Fruit fly (Drosophila melanogaster): ENCODE results near the gene CG31115.

Gene CG31115

DNA sequence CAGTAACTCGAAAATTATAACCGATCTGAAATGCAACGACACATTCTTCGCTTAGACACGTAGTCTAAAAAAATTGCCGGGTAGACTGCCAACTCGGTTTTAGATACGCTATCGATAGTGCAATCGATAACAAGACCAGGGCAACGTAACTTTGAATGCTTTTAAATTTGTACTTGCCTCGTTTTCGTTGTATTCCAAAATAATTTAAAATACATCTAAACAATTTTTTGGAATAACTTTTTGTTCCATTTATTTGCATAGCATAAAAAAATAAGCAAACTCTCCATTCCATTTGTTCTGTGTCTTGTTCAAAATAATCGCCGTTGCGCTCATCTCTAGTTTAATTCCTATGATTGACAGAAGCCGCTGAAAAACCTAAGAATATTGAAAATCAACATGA, 32.8 kb downstream of the CG31115 start, which contains the start of the genes Stt3B and CG11839 (continued):
- peak; percentile 49 for TF ChIP-seq Sox100B (GFP tag; optimal IDR thresholded peaks at IDR 0.05)
- TF ChIP-seq CG2120 (GFP tag; optimal IDR thresholded peaks at IDR 0.05): peak; percentile 91
- TF ChIP-seq dati (GFP tag; IDR thresholded peaks at IDR 0.05): no peak
- TF ChIP-seq tgo (GFP tag; IDR thresholded peaks at IDR 0.05): no peak; the same call in 1 of the 3 replicates
- 0 out of 3 replicates have a peak, but pooled peaks have one; percentile 29 for TF ChIP-seq CG2199 (GFP tag; IDR thresholded peaks at IDR 0.05)
- TF ChIP-seq lola (GFP tag; optimal IDR thresholded peaks at IDR 0.05): peak in 1 of 3 experiments; percentile 68
- TF ChIP-seq vfl (GFP tag; optimal IDR thresholded peaks at IDR 0.05): peak; percentile 77
- TF ChIP-seq Doc3 (GFP tag; IDR thresholded peaks at IDR 0.05; ENCODE audit: partially characterized antibody): peak; percentile 94
- TF ChIP-seq lmd (GFP tag; IDR thresholded peaks at IDR 0.05): no peak; the same call in 1 of the 2 replicates
- peak; percentile 10 for TF ChIP-seq sima (GFP tag; optimal IDR thresholded peaks at IDR 0.05)
- TF ChIP-seq mam (GFP tag; optimal IDR thresholded peaks at IDR 0.05): peak; percentile 86
- TF ChIP-seq wor (GFP tag; IDR thresholded peaks at IDR 0.05): no peak
- TF ChIP-seq gsb-n (tag; optimal IDR thresholded peaks at IDR 0.05): no peak
- TF ChIP-seq Kr (GFP tag; optimal IDR thresholded peaks at IDR 0.05): no peak
- no peak for TF ChIP-seq sqz (GFP tag; optimal IDR thresholded peaks at IDR 0.05)
- TF ChIP-seq mld (GFP tag; IDR thresholded peaks at IDR 0.05; ENCODE audit: partially characterized antibody): peak; percentile 58; the same call in 1 of the 3 replicates
- no peak for TF ChIP-seq h (optimal IDR thresholded peaks at IDR 0.05)
- TF ChIP-seq CG7928 (GFP tag; optimal IDR thresholded peaks at IDR 0.05): peak; percentile 91
- TF ChIP-seq CG3281 (GFP tag; optimal IDR thresholded peaks at IDR 0.05): peak; percentile 66
- peak; percentile 56; the same call in 1 of the 2 replicates for TF ChIP-seq HLH3B (GFP tag; IDR thresholded peaks at IDR 0.05)
- no peak for TF ChIP-seq Nf-YC (tag; optimal IDR thresholded peaks at IDR 0.05)
- TF ChIP-seq tio (GFP tag; optimal IDR thresholded peaks at IDR 0.05): no peak
- TF ChIP-seq pho (GFP tag; optimal IDR thresholded peaks at IDR 0.05): peak; percentile 85
- no peak for TF ChIP-seq CG15479 (GFP tag; optimal IDR thresholded peaks at IDR 0.05)
- TF ChIP-seq shn (GFP tag; optimal IDR thresholded peaks at IDR 0.05): peak; percentile 81
- TF ChIP-seq CG17361 (GFP tag; IDR thresholded peaks at IDR 0.05): no peak; the same call in 1 of the 3 replicates
- no peak for TF ChIP-seq Eip74EF (GFP tag; optimal IDR thresholded peaks at IDR 0.05)
- TF ChIP-seq bbx (GFP tag; IDR thresholded peaks at IDR 0.05; ENCODE audit: partially characterized antibody): peak; percentile 84
- TF ChIP-seq bowl (GFP tag; IDR thresholded peaks at IDR 0.05): no peak
- TF ChIP-seq CG2129 (GFP tag; IDR thresholded peaks at IDR 0.05; ENCODE audit: partially characterized antibody): peak; percentile 89
- peak; percentile 97 for TF ChIP-seq Sry-δ (GFP tag; optimal IDR thresholded peaks at IDR 0.05)
- TF ChIP-seq zen2 (GFP tag; IDR thresholded peaks at IDR 0.05; ENCODE audit: partially characterized antibody): no peak; the same call in 2 of the 3 replicates
- peak in 1 of 2 experiments; percentile 84 for TF ChIP-seq Pdp1 (GFP tag; optimal IDR thresholded peaks at IDR 0.05)
- TF ChIP-seq maf-S (GFP tag; optimal IDR thresholded peaks at IDR 0.05): peak; percentile 69
- TF ChIP-seq CG1024 (GFP tag; IDR thresholded peaks at IDR 0.05): no peak
- TF ChIP-seq CG8765 (GFP tag; IDR thresholded peaks at IDR 0.05): no peak
- TF ChIP-seq B-H2 (GFP tag; optimal IDR thresholded peaks at IDR 0.05): peak; percentile 62
- no peak for TF ChIP-seq BtbVII (GFP tag; optimal IDR thresholded peaks at IDR 0.05)
- TF ChIP-seq E2f1 (GFP tag; IDR thresholded peaks at IDR 0.05): peak; percentile 61; the same call in 1 of the 2 replicates
- no peak for TF ChIP-seq CG13894 (tag; optimal IDR thresholded peaks at IDR 0.05)
- peak; percentile 75 for TF ChIP-seq chn (GFP tag; optimal IDR thresholded peaks at IDR 0.05)

DNA sequence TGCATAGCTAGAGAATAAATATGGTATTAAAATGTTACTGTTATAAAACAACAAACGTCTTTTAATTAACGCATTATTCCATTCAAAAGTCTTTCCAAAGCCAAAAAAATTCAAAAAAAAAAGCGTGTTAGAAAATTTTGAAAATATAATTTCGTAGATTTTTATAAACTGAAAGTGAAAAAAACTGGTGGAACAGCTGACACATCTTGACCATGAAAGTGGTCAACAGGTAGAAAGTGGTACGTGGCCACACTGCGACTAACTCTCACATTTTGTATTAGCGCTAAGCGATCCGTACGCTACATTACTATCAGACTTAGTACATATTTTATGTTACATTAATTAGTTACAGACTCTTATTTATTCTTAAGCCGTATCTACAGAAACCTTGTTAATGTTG, 34.1 kb downstream of the CG31115 start, which contains the start of gene CG11836:
CG11836 (plus strand) TSS at position 256 of the 400 bp plus-strand sequence.
- no peak for TF ChIP-seq Poxn (GFP tag; IDR thresholded peaks at IDR 0.05)
- TF ChIP-seq vfl (GFP tag; optimal IDR thresholded peaks at IDR 0.05): no peak
- TF ChIP-seq MBD-R2 (GFP tag; IDR thresholded peaks at IDR 0.05): 0 out of 2 replicates have a peak, but pooled peaks have one; percentile 8
- no peak for TF ChIP-seq chn (GFP tag; optimal IDR thresholded peaks at IDR 0.05)
- TF ChIP-seq twi (tag; optimal IDR thresholded peaks at IDR 0.05): no peak
- 0 out of 3 replicates have a peak, but pooled peaks have one; percentile 29 for TF ChIP-seq row (GFP tag; IDR thresholded peaks at IDR 0.05)
- TF ChIP-seq gfzf (GFP tag; optimal IDR thresholded peaks at IDR 0.05): peak; percentile 59
- TF ChIP-seq slp2 (GFP tag; optimal IDR thresholded peaks at IDR 0.05): no peak
- peak in 1 of 2 experiments; percentile 74 for TF ChIP-seq crp (GFP tag; optimal IDR thresholded peaks at IDR 0.05)
